Worm (Caenorhabditis elegans): ENCODE measurements around the gene pigb-1.

pigb-1 gene

ce11 chrII:4999122-4999521 is 6.2 kb upstream of the pigb-1 start, which contains the start of gene citk-2 (continued):
- peak; percentile 26 for TF ChIP-seq nhr-25 (tag; optimal IDR thresholded peaks at IDR 0.05; ENCODE audit: borderline replicate concordance, insufficient read depth)
- no peak for TF ChIP-seq snpc-1.2 (GFP tag; IDR thresholded peaks at IDR 0.05)
- TF ChIP-seq duxl-1 (tag; optimal IDR thresholded peaks at IDR 0.05; ENCODE audit: poor library complexity): peak; percentile 74
- TF ChIP-seq lin-15B (tag; optimal IDR thresholded peaks at IDR 0.05): no peak
- no peak for TF ChIP-seq vab-7 (GFP tag; IDR thresholded peaks at IDR 0.05)
- no peak for TF ChIP-seq ceh-82 (tag; optimal IDR thresholded peaks at IDR 0.05)
- TF ChIP-seq egl-43 (GFP tag; IDR thresholded peaks at IDR 0.05): no peak
- no peak for TF ChIP-seq ceh-62 (tag; optimal IDR thresholded peaks at IDR 0.05)
- TF ChIP-seq tag-97 (GFP tag; IDR thresholded peaks at IDR 0.05): no peak
- TF ChIP-seq spr-3 (GFP tag; optimal IDR thresholded peaks at IDR 0.05): peak; percentile 47
- TF ChIP-seq T20F7.1 (GFP tag; optimal IDR thresholded peaks at IDR 0.05): no peak
- no peak for TF ChIP-seq zfp-2 (tag; optimal IDR thresholded peaks at IDR 0.05)
- no peak for TF ChIP-seq php-3 (GFP tag; IDR thresholded peaks at IDR 0.05)
- no peak for TF ChIP-seq lin-39 (tag; optimal IDR thresholded peaks at IDR 0.05)
- no peak for TF ChIP-seq saeg-2 (GFP tag; IDR thresholded peaks at IDR 0.05)
- TF ChIP-seq mxl-3 (GFP tag; optimal IDR thresholded peaks at IDR 0.05): no peak
- no peak for TF ChIP-seq ztf-11 (tag; optimal IDR thresholded peaks at IDR 0.05)
- peak; percentile 66 for TF ChIP-seq hlh-11 (tag; optimal IDR thresholded peaks at IDR 0.05)
- TF ChIP-seq mxl-2 (GFP tag; conservative IDR thresholded peaks at IDR 0.05): no peak
- no peak for TF ChIP-seq ZK337.2 (GFP tag; IDR thresholded peaks at IDR 0.05)
- TF ChIP-seq gei-8 (GFP tag; optimal IDR thresholded peaks at IDR 0.05): no peak
- no peak for TF ChIP-seq skn-1 (tag; optimal IDR thresholded peaks at IDR 0.05)
- no peak for TF ChIP-seq mdt-29 (GFP tag; IDR thresholded peaks at IDR 0.05)
- no peak for TF ChIP-seq nhr-102 (tag; optimal IDR thresholded peaks at IDR 0.05)
- no peak for TF ChIP-seq pqm-1 (tag; optimal IDR thresholded peaks at IDR 0.05)
- no peak for TF ChIP-seq mdl-1 (tag; optimal IDR thresholded peaks at IDR 0.05)
- no peak for TF ChIP-seq lin-29 (GFP tag; IDR thresholded peaks at IDR 0.05)
- no peak for TF ChIP-seq sdz-12 (GFP tag; optimal IDR thresholded peaks at IDR 0.05)
- no peak for TF ChIP-seq F44E2.7 (GFP tag; IDR thresholded peaks at IDR 0.05)
- TF ChIP-seq nhr-10 (tag; optimal IDR thresholded peaks at IDR 0.05): no peak
- TF ChIP-seq arid-1 (GFP tag; conservative IDR thresholded peaks at IDR 0.05): no peak
- TF ChIP-seq F26F4.8 (GFP tag; conservative IDR thresholded peaks at IDR 0.05): no peak
- no peak for TF ChIP-seq tra-1 (GFP tag; IDR thresholded peaks at IDR 0.05)
- no peak for TF ChIP-seq ceh-28 (tag; optimal IDR thresholded peaks at IDR 0.05)
- TF ChIP-seq D1046.2 (GFP tag; IDR thresholded peaks at IDR 0.05): no peak
- peak; percentile 45 for TF ChIP-seq spr-1 (tag; optimal IDR thresholded peaks at IDR 0.05)
- no peak for TF ChIP-seq R02D3.7 (tag; optimal IDR thresholded peaks at IDR 0.05)
- TF ChIP-seq nhr-48 (tag; optimal IDR thresholded peaks at IDR 0.05): no peak
- TF ChIP-seq mep-1 (tag; optimal IDR thresholded peaks at IDR 0.05): no peak
- no peak for TF ChIP-seq cey-2 (tag; optimal IDR thresholded peaks at IDR 0.05; ENCODE audit: borderline replicate concordance, insufficient read depth)
- no peak for TF ChIP-seq lir-3 (tag; optimal IDR thresholded peaks at IDR 0.05)
- TF ChIP-seq ama-1 (optimal IDR thresholded peaks at IDR 0.05): no peak
- no peak for TF ChIP-seq pha-4 (GFP tag; IDR thresholded peaks at IDR 0.05)
- peak; percentile 79 for TF ChIP-seq pha-4 (tag; optimal IDR thresholded peaks at IDR 0.05)
- no peak for TF ChIP-seq ceh-32 (tag; optimal IDR thresholded peaks at IDR 0.05; ENCODE audit: poor library complexity)
- TF ChIP-seq ztf-7 (tag; optimal IDR thresholded peaks at IDR 0.05): no peak
- peak; percentile 100 for TF ChIP-seq dpl-1 (GFP tag; optimal IDR thresholded peaks at IDR 0.05)
- TF ChIP-seq F49E8.2 (tag; optimal IDR thresholded peaks at IDR 0.05; ENCODE audit: borderline replicate concordance): no peak
- TF ChIP-seq zag-1 (tag; optimal IDR thresholded peaks at IDR 0.05): no peak
- TF ChIP-seq unc-130 (GFP tag; optimal IDR thresholded peaks at IDR 0.05): no peak
- no peak for TF ChIP-seq ces-1 (GFP tag; optimal IDR thresholded peaks at IDR 0.05)
- peak; percentile 30 for TF ChIP-seq fkh-10 (GFP tag; optimal IDR thresholded peaks at IDR 0.05)
